Worm (Caenorhabditis elegans) whole organism, young adult: ENCODE results near the gene F37A8.1.

ENCODE experiments used
- B0261.1 ChIP-seq: sonication (generic microtip); optimal IDR thresholded peaks from 2 replicates; lab custom pipeline; 2016; ENCODE audit warnings: mild to moderate bottlenecking, missing genetic modification characterization, moderate library complexity, missing compliant biosample characterization
- F22D6.2 ChIP-seq: sonication (generic microtip); optimal IDR thresholded peaks from 2 replicates; lab custom pipeline; 2016; ENCODE audit warnings: mild to moderate bottlenecking, missing genetic modification characterization, missing compliant biosample characterization
- F23B12.7 ChIP-seq: sonication (generic microtip); optimal IDR thresholded peaks from 2 replicates; lab custom pipeline; 2017; ENCODE audit warnings: missing genetic modification characterization, mild to moderate bottlenecking, missing compliant biosample characterization, antibody characterized with exemption, moderate library complexity; ENCODE audit not compliant: insufficient read depth
- F33H1.4 ChIP-seq: fragments of 200-800 bp; sonication (Bioruptor generic); IDR thresholded peaks from 2 replicates; pipeline ENCODE4 v1.3.6; 2022; ENCODE audit warnings: missing genetic modification reagents, missing genetic modification characterization, missing compliant biosample characterization
- F49E8.2 ChIP-seq: sonication (generic microtip); optimal IDR thresholded peaks from 3 replicates; lab custom pipeline; 2017; ENCODE audit warnings: missing genetic modification characterization, mild to moderate bottlenecking, missing compliant biosample characterization, antibody characterized with exemption, moderate library complexity; ENCODE audit not compliant: insufficient read depth
- K12H6.12 ChIP-seq: fragments of 200-800 bp; sonication (Bioruptor generic); optimal IDR thresholded peaks from 2 replicates; lab custom pipeline; 2018; ENCODE audit warnings: mild to moderate bottlenecking, missing genetic modification characterization, missing compliant biosample characterization
- T26A5.8 ChIP-seq: sonication (generic microtip); optimal IDR thresholded peaks from 2 replicates; lab custom pipeline; 2016; ENCODE audit warnings: missing genetic modification characterization, missing compliant biosample characterization
- Y53G8AR.9 ChIP-seq: fragments of 200-800 bp; sonication (Bioruptor generic); conservative IDR thresholded peaks from 2 replicates; pipeline ENCODE4 v1.3.6; 2022; ENCODE audit warnings: missing genetic modification reagents, missing genetic modification characterization, missing compliant biosample characterization
- Y56A3A.18 ChIP-seq: fragments of 200-800 bp; sonication (Bioruptor generic); IDR thresholded peaks from 2 replicates; pipeline ENCODE4 v1.3.6; 2022; ENCODE audit warnings: missing genetic modification reagents, missing genetic modification characterization, missing compliant biosample characterization
- Y95B8A.8 ChIP-seq: fragments of 200-800 bp; sonication (Bioruptor generic); IDR thresholded peaks from 2 replicates; pipeline ENCODE4 v1.3.6; 2022; ENCODE audit warnings: missing genetic modification reagents, missing genetic modification characterization, missing compliant biosample characterization
- akir-1 ChIP-seq: fragments of 200-800 bp; sonication (Bioruptor generic); optimal IDR thresholded peaks from 2 replicates; lab custom pipeline; 2018; ENCODE audit warnings: mild to moderate bottlenecking, missing genetic modification characterization, moderate library complexity, missing compliant biosample characterization
- aptf-2 ChIP-seq: fragments of 200-800 bp; sonication (Bioruptor generic); conservative IDR thresholded peaks from 2 replicates; pipeline ENCODE4 v1.3.6; 2022; ENCODE audit warnings: missing genetic modification reagents, missing genetic modification characterization, missing compliant biosample characterization
- atf-7 ChIP-seq: sonication (generic microtip); optimal IDR thresholded peaks from 2 replicates; lab custom pipeline; 2017; ENCODE audit warnings: mild to moderate bottlenecking, missing genetic modification characterization, missing compliant biosample characterization
- cebp-1 ChIP-seq, 2 experiments: fragments of 200-800 bp in 1 of 2; sonication (Bioruptor generic) in 1 of 2; sonication (generic microtip) in 1 of 2; IDR thresholded peaks in 1 of 2; optimal IDR thresholded peaks in 1 of 2; 2 replicates each; pipeline versions ENCODE4 v1.3.6 to Lab custom; 2017 to 2022; ENCODE audit warnings: missing compliant biosample characterization in 2 of 2, missing genetic modification characterization in 2 of 2, mild to moderate bottlenecking in 1 of 2, missing genetic modification reagents in 1 of 2, moderate library complexity in 1 of 2
- ceh-79 ChIP-seq: sonication (generic microtip); optimal IDR thresholded peaks from 2 replicates; lab custom pipeline; 2017; ENCODE audit warnings: mild to moderate bottlenecking, missing genetic modification characterization, missing compliant biosample characterization
- hmg-1.2 ChIP-seq: fragments of 200-800 bp; sonication (Bioruptor generic); IDR thresholded peaks from 2 replicates; pipeline ENCODE4 v1.3.6; 2022; ENCODE audit warnings: missing genetic modification reagents, missing genetic modification characterization, missing compliant biosample characterization
- hmg-20 ChIP-seq: fragments of 200-800 bp; sonication (Bioruptor generic); IDR thresholded peaks from 2 replicates; pipeline ENCODE4 v1.3.6; 2022; ENCODE audit warnings: missing genetic modification reagents, missing genetic modification characterization, missing compliant biosample characterization
- lin-35 ChIP-seq, 3 experiments: fragments of 150-350 bp in 2 of 3; sonication (generic microtip) in 1 of 3; optimal IDR thresholded peaks; 2 replicates each; lab custom pipeline; 2014 to 2018; ENCODE audit warnings: missing biosample characterization in 3 of 3, missing genetic modification characterization in 3 of 3, missing genetic modification reagents in 3 of 3
- lin-40 ChIP-seq: sonication (generic microtip); optimal IDR thresholded peaks from 2 replicates; lab custom pipeline; 2016; ENCODE audit warnings: missing genetic modification characterization, mild to moderate bottlenecking, missing compliant biosample characterization, missing genotype, missing genetic modification reagents
- mxl-1 ChIP-seq: sonication (generic microtip); optimal IDR thresholded peaks from 2 replicates; lab custom pipeline; 2016; ENCODE audit warnings: missing genetic modification characterization, missing compliant biosample characterization
- nfya-2 ChIP-seq: fragments of 200-800 bp; sonication (Bioruptor generic); IDR thresholded peaks from 2 replicates; pipeline ENCODE4 v1.3.6; 2022; ENCODE audit warnings: missing genetic modification reagents, missing genetic modification characterization, missing compliant biosample characterization
- rec-8 ChIP-seq, 2 experiments: sonication (generic microtip); optimal IDR thresholded peaks; 2 replicates each; lab custom pipeline; 2016; ENCODE audit warnings: mild to moderate bottlenecking in 2 of 2, missing genetic modification characterization in 2 of 2, missing genetic modification reagents in 2 of 2, missing genotype in 2 of 2, missing biosample characterization in 1 of 2, missing compliant biosample characterization in 1 of 2, moderate library complexity in 1 of 2
- repo-1 ChIP-seq: sonication (generic microtip); optimal IDR thresholded peaks from 2 replicates; lab custom pipeline; 2017; ENCODE audit warnings: mild to moderate bottlenecking, missing genetic modification characterization, missing compliant biosample characterization
- rpc-1 ChIP-seq, 2 experiments: fragments of 150-350 bp in 1 of 2; sonication (generic microtip) in 1 of 2; optimal IDR thresholded peaks; 2 replicates each; lab custom pipeline; 2014 to 2018; ENCODE audit warnings: missing biosample characterization in 1 of 2, missing genetic modification characterization in 1 of 2, missing genetic modification reagents in 1 of 2, missing genotype in 1 of 2
- sdz-38 ChIP-seq: sonication (generic microtip); optimal IDR thresholded peaks from 2 replicates; lab custom pipeline; 2016; ENCODE audit warnings: missing genotype, missing genetic modification characterization, missing compliant biosample characterization
- sea-2 ChIP-seq: fragments of 200-800 bp; sonication (Bioruptor generic); IDR thresholded peaks from 2 replicates; pipeline ENCODE4 v1.3.6; 2022; ENCODE audit warnings: missing genetic modification characterization, missing compliant biosample characterization
- snpc-4 ChIP-seq, 5 experiments: fragments of 150-350 bp in 1 of 5; sonication (generic microtip) in 4 of 5; optimal IDR thresholded peaks; 2 replicates each; lab custom pipeline; 2014 to 2018; ENCODE audit warnings: missing genetic modification characterization in 5 of 5, missing biosample characterization in 3 of 5, antibody characterized with exemption in 2 of 5, mild to moderate bottlenecking in 2 of 5, missing compliant biosample characterization in 2 of 5, missing genotype in 2 of 5, moderate library complexity in 2 of 5, missing genetic modification reagents in 1 of 5
- unc-130 ChIP-seq: sonication (generic microtip); optimal IDR thresholded peaks from 2 replicates; lab custom pipeline; 2016; ENCODE audit warnings: missing genetic modification reagents, missing genetic modification characterization, missing compliant biosample characterization
- xnd-1 ChIP-seq: sonication (generic microtip); optimal IDR thresholded peaks from 2 replicates; lab custom pipeline; 2016; ENCODE audit warnings: missing genotype, missing genetic modification reagents, missing genetic modification characterization, missing compliant biosample characterization
- ztf-22 ChIP-seq: fragments of 200-800 bp; sonication (Bioruptor generic); optimal IDR thresholded peaks from 2 replicates; lab custom pipeline; 2018; ENCODE audit warnings: mild to moderate bottlenecking, missing genetic modification characterization, moderate library complexity, missing compliant biosample characterization
- ztf-28 ChIP-seq: fragments of 200-800 bp; sonication (Bioruptor generic); IDR thresholded peaks from 2 replicates; pipeline ENCODE4 v1.3.6; 2022; ENCODE audit warnings: missing genetic modification reagents, missing genetic modification characterization, missing compliant biosample characterization

The F37A8.1 gene

ce11 chrIII:3928136-3928535 is at the start of gene F37A8.1:
Gene F37A8.1, plus strand, starts transcription at chrIII:3928436.
- TF ChIP-seq B0261.1 (tag; lab: Kevin White, UChicago) = no peak
- TF ChIP-seq lin-40 = no peak
- no peak for TF ChIP-seq ztf-28 (GFP tag; lab: Robert Waterston, UW)
- no peak for TF ChIP-seq Y56A3A.18 (GFP tag; lab: Robert Waterston, UW)
- TF ChIP-seq xnd-1 (tag; lab: Kevin White, UChicago) = no peak
- no peak for TF ChIP-seq F23B12.7 (tag; lab: Kevin White, UChicago)
- TF ChIP-seq hmg-20 (GFP tag; lab: Robert Waterston, UW) = no peak
- no peak for TF ChIP-seq akir-1
- no peak for TF ChIP-seq nfya-2 (GFP tag; lab: Robert Waterston, UW)
- no peak for TF ChIP-seq rpc-1 (optimal IDR thresholded peaks at IDR 0.05; lab: Kevin White, UChicago)
- no peak for TF ChIP-seq rpc-1 (tag; optimal IDR thresholded peaks at IDR 0.05; lab: Kevin White, UChicago)
- TF ChIP-seq F33H1.4 = no peak
- no peak for TF ChIP-seq mxl-1 (tag; lab: Kevin White, UChicago)
- TF ChIP-seq F22D6.2 (tag; lab: Kevin White, UChicago) = no peak
- no peak for TF ChIP-seq sdz-38
- no peak for TF ChIP-seq aptf-2 (GFP tag; lab: Robert Waterston, UW)
- TF ChIP-seq unc-130 = no peak
- no peak for TF ChIP-seq F49E8.2 (tag; lab: Kevin White, UChicago)
- no peak for TF ChIP-seq ztf-22 (GFP tag; lab: Kevin White, UChicago)
- TF ChIP-seq T26A5.8 = no peak
- no peak for TF ChIP-seq snpc-4 (GFP tag; optimal IDR thresholded peaks at IDR 0.05; lab: Kevin White, UChicago)
- TF ChIP-seq snpc-4 (tag; optimal IDR thresholded peaks at IDR 0.05; lab: Kevin White, UChicago) = no peak

- TF ChIP-seq sea-2 (GFP tag; lab: Robert Waterston, UW) = no peak
- TF ChIP-seq lin-35 (GFP tag; optimal IDR thresholded peaks at IDR 0.05; lab: Kevin White, UChicago) = no peak
- TF ChIP-seq Y53G8AR.9 (GFP tag; lab: Robert Waterston, UW) = no peak
- no peak for TF ChIP-seq Y95B8A.8
- TF ChIP-seq cebp-1 (GFP tag; IDR thresholded peaks at IDR 0.05; lab: Robert Waterston, UW) = no peak
- peak; percentile 75 for TF ChIP-seq cebp-1 (tag; optimal IDR thresholded peaks at IDR 0.05; lab: Kevin White, UChicago)
- no peak for TF ChIP-seq K12H6.12 (tag; lab: Kevin White, UChicago)
- no peak for TF ChIP-seq atf-7
- TF ChIP-seq rec-8 (tag; optimal IDR thresholded peaks at IDR 0.05; lab: Kevin White, UChicago) = no peak
- TF ChIP-seq Y56A3A.18 (GFP tag; lab: Robert Waterston, UW) = no peak
- TF ChIP-seq snpc-4 (GFP tag; optimal IDR thresholded peaks at IDR 0.05; lab: Kevin White, UChicago) = no peak
- TF ChIP-seq snpc-4 (tag; optimal IDR thresholded peaks at IDR 0.05; lab: Kevin White, UChicago) = peak in 2 of 4 experiments; percentile 20 to 40
Observed at ce11 chrIII:3878986-3879756, 49.1 kb upstream of the F37A8.1 start.

ce11 chrIII:3883146-3883545 is 45.1 kb upstream of the F37A8.1 start:
- TF ChIP-seq ceh-79 (tag; lab: Kevin White, UChicago) = no peak
- no peak for TF ChIP-seq repo-1 (tag; lab: Kevin White, UChicago)
- 0 out of 2 replicates have a peak, but pooled peaks have one; percentile 12 for TF ChIP-seq hmg-1.2 (GFP tag; lab: Robert Waterston, UW)
